Worm (Caenorhabditis elegans): ENCODE measurements around the gene ttr-50.

ttr-50 gene

DNA sequence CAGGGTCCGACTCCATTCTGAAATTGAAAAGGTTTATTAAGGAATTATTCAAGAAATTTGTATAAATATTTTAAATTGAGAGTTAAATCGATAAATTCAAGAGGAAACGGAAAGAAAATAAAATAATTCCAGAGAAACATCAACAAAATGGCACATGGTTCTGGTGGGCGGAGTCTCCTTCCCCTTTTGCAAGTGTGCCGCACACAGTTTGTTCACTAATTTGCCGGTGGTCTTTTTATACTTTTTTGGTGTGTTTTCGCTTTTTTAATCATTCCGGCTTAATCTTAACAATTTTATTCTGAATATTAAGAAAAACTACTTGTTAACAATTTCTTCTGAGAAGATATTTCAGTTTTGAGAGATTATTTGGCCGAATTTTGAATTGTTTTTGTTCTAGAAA lies 35.9 kb downstream of the ttr-50 start, which contains the start of the genes ragc-1 and Y24F12A.1 (continued):
- no peak for TF ChIP-seq ces-1 (GFP tag; optimal IDR thresholded peaks at IDR 0.05)
- TF ChIP-seq mxl-3 (GFP tag; optimal IDR thresholded peaks at IDR 0.05), result peak; percentile 78
- no peak for TF ChIP-seq ama-1 (optimal IDR thresholded peaks at IDR 0.05)
- TF ChIP-seq dpl-1 (GFP tag; optimal IDR thresholded peaks at IDR 0.05), result peak; percentile 46
- TF ChIP-seq nhr-10 (tag; optimal IDR thresholded peaks at IDR 0.05), result no peak
- no peak for TF ChIP-seq spr-1 (tag; optimal IDR thresholded peaks at IDR 0.05)
- no peak for TF ChIP-seq attf-4 (tag; optimal IDR thresholded peaks at IDR 0.05)
- no peak for TF ChIP-seq T26A8.4 (GFP tag; IDR thresholded peaks at IDR 0.05)
- TF ChIP-seq lsy-2 (tag; optimal IDR thresholded peaks at IDR 0.05), result peak in 1 of 2 experiments; percentile 72
- no peak for TF ChIP-seq zip-11 (GFP tag; IDR thresholded peaks at IDR 0.05)
- TF ChIP-seq madf-9 (GFP tag; conservative IDR thresholded peaks at IDR 0.05), result no peak
- no peak for TF ChIP-seq ceh-20 (GFP tag; IDR thresholded peaks at IDR 0.05)
- TF ChIP-seq ceh-28 (tag; optimal IDR thresholded peaks at IDR 0.05), result no peak
- TF ChIP-seq hif-1 (tag; optimal IDR thresholded peaks at IDR 0.05), result peak in 1 of 2 experiments; percentile 2
- no peak for TF ChIP-seq arid-1 (GFP tag; conservative IDR thresholded peaks at IDR 0.05)
- no peak for TF ChIP-seq pha-4 (GFP tag; IDR thresholded peaks at IDR 0.05)
- TF ChIP-seq pha-4 (tag; optimal IDR thresholded peaks at IDR 0.05), result peak; percentile 51
- no peak for TF ChIP-seq nhr-237 (tag; optimal IDR thresholded peaks at IDR 0.05)
- no peak for TF ChIP-seq ZK337.2 (GFP tag; IDR thresholded peaks at IDR 0.05)
- TF ChIP-seq nhr-28 (tag; optimal IDR thresholded peaks at IDR 0.05), result peak; percentile 31
- no peak for TF ChIP-seq dmd-6 (GFP tag; IDR thresholded peaks at IDR 0.05)
- no peak for TF ChIP-seq egl-27 (tag; optimal IDR thresholded peaks at IDR 0.05)
- TF ChIP-seq mep-1 (tag; optimal IDR thresholded peaks at IDR 0.05), result peak; percentile 76
- TF ChIP-seq tra-1 (GFP tag; IDR thresholded peaks at IDR 0.05), result no peak
- TF ChIP-seq F49E8.2 (tag; optimal IDR thresholded peaks at IDR 0.05; ENCODE audit: borderline replicate concordance), result no peak
- no peak for TF ChIP-seq set-16 (GFP tag; IDR thresholded peaks at IDR 0.05)
- no peak for TF ChIP-seq F37D6.2 (tag; optimal IDR thresholded peaks at IDR 0.05)
- TF ChIP-seq ceh-32 (tag; optimal IDR thresholded peaks at IDR 0.05; ENCODE audit: poor library complexity), result no peak
- no peak for TF ChIP-seq hmg-1.1 (GFP tag; IDR thresholded peaks at IDR 0.05)
- TF ChIP-seq zfp-3 (GFP tag; conservative IDR thresholded peaks at IDR 0.05), result no peak
- no peak for TF ChIP-seq sdz-12 (GFP tag; optimal IDR thresholded peaks at IDR 0.05)
- TF ChIP-seq vab-7 (GFP tag; IDR thresholded peaks at IDR 0.05), result no peak
- no peak for TF ChIP-seq mxl-2 (GFP tag; conservative IDR thresholded peaks at IDR 0.05)
- no peak for TF ChIP-seq nhr-102 (tag; optimal IDR thresholded peaks at IDR 0.05)
- TF ChIP-seq jun-1 (tag; optimal IDR thresholded peaks at IDR 0.05), result no peak
- TF ChIP-seq nhr-76 (tag; optimal IDR thresholded peaks at IDR 0.05), result no peak
- no peak for TF ChIP-seq lin-29 (GFP tag; IDR thresholded peaks at IDR 0.05)
- TF ChIP-seq ceh-82 (tag; optimal IDR thresholded peaks at IDR 0.05), result no peak
- TF ChIP-seq gei-8 (GFP tag; optimal IDR thresholded peaks at IDR 0.05), result no peak
- no peak for TF ChIP-seq madf-5 (GFP tag; IDR thresholded peaks at IDR 0.05)
- TF ChIP-seq saeg-2 (GFP tag; IDR thresholded peaks at IDR 0.05), result no peak
- TF ChIP-seq nhr-48 (tag; optimal IDR thresholded peaks at IDR 0.05), result no peak
- TF ChIP-seq daf-16 (GFP tag; optimal IDR thresholded peaks at IDR 0.05), result no peak
- peak; percentile 57 for TF ChIP-seq daf-16 (tag; optimal IDR thresholded peaks at IDR 0.05)
- no peak for TF ChIP-seq lin-1 (GFP tag; IDR thresholded peaks at IDR 0.05)
- TF ChIP-seq D1046.2 (GFP tag; IDR thresholded peaks at IDR 0.05), result no peak
- no peak for TF ChIP-seq nhr-111 (GFP tag; optimal IDR thresholded peaks at IDR 0.05)
- no peak for TF ChIP-seq Y5F2A.4 (GFP tag; optimal IDR thresholded peaks at IDR 0.05)
- TF ChIP-seq zag-1 (tag; optimal IDR thresholded peaks at IDR 0.05), result no peak
- TF ChIP-seq nhr-41 (GFP tag; IDR thresholded peaks at IDR 0.05), result no peak
- no peak for TF ChIP-seq fkh-10 (GFP tag; optimal IDR thresholded peaks at IDR 0.05)
- no peak for TF ChIP-seq zip-2 (tag; optimal IDR thresholded peaks at IDR 0.05)
- TF ChIP-seq skn-1 (tag; optimal IDR thresholded peaks at IDR 0.05), result no peak

Measured in whole organism, L4 larva.